Fruit fly (Drosophila melanogaster): ENCODE results near the gene croc.
A peak's percentile ranks its signal among the peaks of the same experiment; 100 is the strongest.

croc gene

DNA sequence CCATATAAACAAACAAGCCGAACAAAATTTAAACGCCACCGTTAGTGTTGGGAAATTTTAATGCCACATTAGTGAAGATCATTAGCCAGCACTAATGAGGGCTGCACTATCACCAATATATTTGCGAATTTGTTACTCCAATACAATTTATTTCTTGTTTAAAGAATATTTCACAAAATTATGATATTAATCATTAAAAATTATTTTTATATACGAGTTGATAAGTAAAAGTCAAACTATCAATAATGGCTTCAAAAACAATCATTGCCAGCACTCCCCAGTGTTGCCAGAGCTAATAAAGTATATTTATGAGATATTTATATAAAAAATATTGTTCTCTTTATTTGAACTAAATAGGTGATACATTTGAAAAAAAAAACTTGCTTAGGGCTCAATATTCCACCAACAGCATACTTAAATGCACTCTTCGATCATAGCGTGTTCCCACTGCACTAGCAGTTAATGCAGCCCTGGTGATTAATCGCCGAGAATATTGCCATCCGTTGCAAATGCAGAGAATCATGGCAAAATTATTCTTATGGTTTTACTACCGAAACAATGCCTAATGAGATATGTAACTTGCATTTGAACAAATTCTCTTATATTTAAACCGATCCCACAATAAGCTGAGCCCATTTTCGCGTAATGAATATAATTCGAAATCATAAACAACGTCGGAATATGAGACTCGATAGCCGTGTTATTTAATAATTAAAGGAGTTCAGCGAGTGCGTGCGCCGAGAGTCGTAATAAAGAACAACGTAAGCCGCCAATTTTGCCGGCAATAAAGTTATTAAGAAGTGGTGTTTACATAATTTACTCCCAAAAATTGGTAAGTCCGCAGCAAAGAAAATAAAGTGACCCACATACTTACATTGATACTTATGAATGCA lies 39.8 kb upstream of the croc start, which contains the start of the genes SAK and Cdk12 (continued):
- TF ChIP-seq CG13424 (tag; optimal IDR thresholded peaks at IDR 0.05) (peak; percentile 90), CG8924 (tag; optimal IDR thresholded peaks at IDR 0.05) (peak; percentile 89), knrl (GFP tag; IDR thresholded peaks at IDR 0.05; ENCODE audit: partially characterized antibody) (peak; percentile 64), CG1529 (GFP tag; optimal IDR thresholded peaks at IDR 0.05) (peak; percentile 66), ac (GFP tag; optimal IDR thresholded peaks at IDR 0.05) (peak; percentile 5), CG13123 (GFP tag; optimal IDR thresholded peaks at IDR 0.05) (peak; percentile 32), Ssrp (tag; optimal IDR thresholded peaks at IDR 0.05) (peak; percentile 86), Nf-YA (GFP tag; IDR thresholded peaks at IDR 0.05) (no peak), dmrt99B (tag; optimal IDR thresholded peaks at IDR 0.05) (peak; percentile 83), Mes4 (GFP tag; optimal IDR thresholded peaks at IDR 0.05) (peak; percentile 29), Atf3 (GFP tag; optimal IDR thresholded peaks at IDR 0.05) (no peak), CG10267 (tag; optimal IDR thresholded peaks at IDR 0.05) (peak; percentile 95), CG31224 (GFP tag; IDR thresholded peaks at IDR 0.05) (peak; percentile 78), CG9876 (GFP tag; optimal IDR thresholded peaks at IDR 0.05) (peak; percentile 60), Ravus (GFP tag; IDR thresholded peaks at IDR 0.05) (peak; percentile 47), CG8089 (GFP tag; optimal IDR thresholded peaks at IDR 0.05) (peak; percentile 36), CG4820 (GFP tag; optimal IDR thresholded peaks at IDR 0.05) (peak; percentile 83), CTCF (GFP tag; optimal IDR thresholded peaks at IDR 0.05) (peak; percentile 39), HHEX (GFP tag; optimal IDR thresholded peaks at IDR 0.05) (peak; percentile 85), NC2β (GFP tag; optimal IDR thresholded peaks at IDR 0.05) (no peak), inv (GFP tag; IDR thresholded peaks at IDR 0.05; ENCODE audit: partially characterized antibody) (peak; percentile 22; the same call in 1 of the 2 replicates), CG13894 (tag; optimal IDR thresholded peaks at IDR 0.05) (peak; percentile 87), CG15479 (GFP tag; optimal IDR thresholded peaks at IDR 0.05) (peak; percentile 12), dati (GFP tag; IDR thresholded peaks at IDR 0.05) (peak; percentile 45; the same call in 1 of the 2 replicates), sna (GFP tag; IDR thresholded peaks at IDR 0.05; ENCODE audit: partially characterized antibody) (0 out of 2 replicates have a peak, but pooled peaks have one; percentile 15), CkIIα-i1 (GFP tag; IDR thresholded peaks at IDR 0.05) (no peak), YL-1 (GFP tag; optimal IDR thresholded peaks at IDR 0.05) (peak; percentile 69), CG17361 (GFP tag; IDR thresholded peaks at IDR 0.05) (peak; percentile 95), run (tag; optimal IDR thresholded peaks at IDR 0.05) (peak; percentile 40), exex (tag; optimal IDR thresholded peaks at IDR 0.05) (peak; percentile 69), CG1233 (GFP tag; optimal IDR thresholded peaks at IDR 0.05) (peak; percentile 83), CG11456 (GFP tag; IDR thresholded peaks at IDR 0.05) (peak; percentile 88), lov (optimal IDR thresholded peaks at IDR 0.05) (no peak), lov (GFP tag; IDR thresholded peaks at IDR 0.05) (no peak), CG30431 (GFP tag; optimal IDR thresholded peaks at IDR 0.05) (peak; percentile 65), CG3281 (GFP tag; optimal IDR thresholded peaks at IDR 0.05) (peak; percentile 89), emc (GFP tag; optimal IDR thresholded peaks at IDR 0.05) (no peak), Doc2 (GFP tag; IDR thresholded peaks at IDR 0.05) (no peak), CG7963 (GFP tag; IDR thresholded peaks at IDR 0.05; ENCODE audit: partially characterized antibody) (0 out of 3 replicates have a peak, but pooled peaks have one; percentile 32), CG17359 (tag; optimal IDR thresholded peaks at IDR 0.05) (peak; percentile 81), ken (GFP tag; IDR thresholded peaks at IDR 0.05) (peak; percentile 72), Dek (tag; optimal IDR thresholded peaks at IDR 0.05) (peak; percentile 86), zf30C (GFP tag; optimal IDR thresholded peaks at IDR 0.05) (no peak), CG6854 (GFP tag; optimal IDR thresholded peaks at IDR 0.05) (peak; percentile 55), CG18011 (GFP tag; optimal IDR thresholded peaks at IDR 0.05) (peak; percentile 61), CG11560 (tag; IDR thresholded peaks at IDR 0.05) (peak; percentile 61; the same call in 2 of the 3 replicates), Sox100B (GFP tag; optimal IDR thresholded peaks at IDR 0.05) (peak; percentile 89), gem (tag; optimal IDR thresholded peaks at IDR 0.05) (peak; percentile 93), sd (tag; optimal IDR thresholded peaks at IDR 0.05) (peak; percentile 43)
